Worm (Caenorhabditis elegans) whole organism, L2 larva: Measurements from ENCODE around the gene shc-2.

Source experiments
- C34F6.9 ChIP-seq: fragments of 150-350 bp; optimal IDR thresholded peaks from 2 replicates; lab custom pipeline; 2014; ENCODE audit warnings: missing biosample characterization, missing genetic modification characterization
- ama-1 ChIP-seq: fragments of 150-350 bp; optimal IDR thresholded peaks from 2 replicates; lab custom pipeline; 2018; ENCODE audit warnings: inconsistent platforms
- ceh-82 ChIP-seq: fragments of 150-350 bp; optimal IDR thresholded peaks from 2 replicates; lab custom pipeline; 2014; ENCODE audit warnings: missing biosample characterization, missing genetic modification characterization
- dmd-4 ChIP-seq: sonication (generic microtip); optimal IDR thresholded peaks from 2 replicates; lab custom pipeline; 2017; ENCODE audit warnings: missing biosample characterization, missing genetic modification characterization
- egl-27 ChIP-seq: sonication (generic microtip); optimal IDR thresholded peaks from 3 replicates; lab custom pipeline; 2017; ENCODE audit warnings: missing biosample characterization, missing genetic modification reagents, missing genetic modification characterization
- elt-1 ChIP-seq: fragments of 150-350 bp; optimal IDR thresholded peaks from 2 replicates; lab custom pipeline; 2014; ENCODE audit warnings: missing biosample characterization, missing genetic modification characterization
- gmeb-1 ChIP-seq: fragments of 150-350 bp; optimal IDR thresholded peaks from 2 replicates; lab custom pipeline; 2014; ENCODE audit warnings: missing biosample characterization, missing genetic modification characterization
- lin-13 ChIP-seq: fragments of 150-350 bp; optimal IDR thresholded peaks from 2 replicates; lab custom pipeline; 2014; ENCODE audit warnings: missing biosample characterization, missing genetic modification reagents, missing genetic modification characterization
- nhr-11 ChIP-seq: fragments of 150-350 bp; optimal IDR thresholded peaks from 2 replicates; lab custom pipeline; 2014; ENCODE audit warnings: missing biosample characterization, missing genetic modification characterization
- peb-1 ChIP-seq: fragments of 150-350 bp; optimal IDR thresholded peaks from 2 replicates; lab custom pipeline; 2014; ENCODE audit warnings: missing biosample characterization, missing genetic modification characterization
- unc-62 ChIP-seq: fragments of 150-350 bp; optimal IDR thresholded peaks from 2 replicates; lab custom pipeline; 2014; ENCODE audit warnings: missing biosample characterization, missing genetic modification reagents, missing genetic modification characterization
- ztf-4 ChIP-seq: fragments of 150-350 bp; optimal IDR thresholded peaks from 2 replicates; lab custom pipeline; 2014; ENCODE audit warnings: missing biosample characterization, missing genetic modification characterization

DNA sequence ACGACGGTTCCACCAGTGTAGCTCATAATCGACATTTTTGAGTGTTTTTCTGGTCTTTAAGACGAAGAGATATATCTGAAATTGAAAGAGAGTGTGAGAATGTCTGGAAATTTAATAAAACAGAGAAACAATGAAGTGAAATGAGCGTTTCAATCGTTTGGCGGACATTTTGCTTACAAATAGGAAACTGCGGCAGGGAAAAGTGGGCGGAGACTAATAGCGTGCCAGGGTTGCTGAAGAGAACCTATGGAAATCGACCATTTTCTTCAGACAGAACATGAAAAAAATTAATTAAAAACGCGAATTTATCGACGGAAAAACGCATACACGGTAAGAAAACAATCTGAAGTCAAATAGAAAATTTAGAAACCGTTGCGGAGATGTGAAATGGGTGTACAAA is 13.6 kb upstream of the shc-2 start, which contains the start of gene pbs-3:
- TF ChIP-seq ceh-82 (tag; lab: Kevin White, UChicago) (no peak), unc-62 (GFP tag; lab: Kevin White, UChicago) (no peak), lin-13 (peak; percentile 76), nhr-11 (tag; lab: Kevin White, UChicago) (no peak), ama-1 (peak; percentile 60), ztf-4 (tag; lab: Kevin White, UChicago) (no peak), dmd-4 (tag; lab: Kevin White, UChicago) (no peak), peb-1 (tag; lab: Kevin White, UChicago) (no peak), gmeb-1 (peak; percentile 25), C34F6.9 (tag; lab: Kevin White, UChicago) (peak; percentile 77), egl-27 (no peak), elt-1 (tag; lab: Kevin White, UChicago) (no peak)
